Fruit fly (Drosophila melanogaster) whole organism, embryonic: ENCODE measurements around the gene CG31275.

Source experiments
- Asciz ChIP-seq: fragments of 200-800 bp; sonication (Bioruptor generic); optimal IDR thresholded peaks from 2 replicates; lab custom pipeline; 2017; ENCODE audit warnings: missing biosample characterization, mild to moderate bottlenecking, missing genetic modification characterization, missing genetic modification reagents
- Atf-2 ChIP-seq: fragments of 200-800 bp; sonication (Bioruptor generic); optimal IDR thresholded peaks from 2 replicates; lab custom pipeline; 2016; ENCODE audit warnings: missing biosample characterization, missing genetic modification characterization
- CG10565 ChIP-seq: fragments of 200-800 bp; sonication (Bioruptor generic); optimal IDR thresholded peaks from 3 replicates; lab custom pipeline; 2016; ENCODE audit warnings: missing biosample characterization, mild to moderate bottlenecking, missing genetic modification characterization
- CG11504 ChIP-seq: fragments of 200-800 bp; sonication (Bioruptor generic); optimal IDR thresholded peaks from 3 replicates; lab custom pipeline; 2019; ENCODE audit warnings: missing biosample characterization, mild to moderate bottlenecking, missing genetic modification characterization, moderate library complexity
- CG13624 ChIP-seq: fragments of 200-800 bp; sonication (Bioruptor generic); optimal IDR thresholded peaks from 2 replicates; lab custom pipeline; 2016; ENCODE audit warnings: missing biosample characterization, missing genetic modification characterization
- CG14710 ChIP-seq: fragments of 200-800 bp; sonication (Bioruptor generic); optimal IDR thresholded peaks from 3 replicates; lab custom pipeline; 2019; ENCODE audit warnings: missing biosample characterization, mild to moderate bottlenecking, missing genetic modification characterization, moderate library complexity
- CG15011 ChIP-seq: fragments of 200-800 bp; sonication (Bioruptor generic); optimal IDR thresholded peaks from 3 replicates; lab custom pipeline; 2018; ENCODE audit warnings: missing biosample characterization, mild to moderate bottlenecking, missing genetic modification characterization
- CG15479 ChIP-seq: fragments of 200-800 bp; sonication (Bioruptor generic); optimal IDR thresholded peaks from 3 replicates; lab custom pipeline; 2019; ENCODE audit warnings: missing biosample characterization, mild to moderate bottlenecking, missing genetic modification characterization, moderate library complexity
- CG17612 ChIP-seq: fragments of 200-800 bp; sonication (Bioruptor generic); IDR thresholded peaks from 2 replicates; pipeline ENCODE4 v1.3.6; 2022; ENCODE audit warnings: missing biosample characterization, missing genetic modification characterization
- CG18011 ChIP-seq: fragments of 200-800 bp; sonication (Bioruptor generic); optimal IDR thresholded peaks from 2 replicates; lab custom pipeline; 2017; ENCODE audit warnings: missing biosample characterization, missing genetic modification characterization, mild to moderate bottlenecking, moderate library complexity, missing genotype
- CG18262 ChIP-seq: fragments of 200-800 bp; optimal IDR thresholded peaks from 3 replicates; lab custom pipeline; 2019; ENCODE audit warnings: missing biosample characterization, mild to moderate bottlenecking, missing genetic modification characterization, moderate library complexity
- CG2116 ChIP-seq: fragments of 200-800 bp; sonication (Bioruptor generic); optimal IDR thresholded peaks from 3 replicates; lab custom pipeline; 2018; ENCODE audit warnings: missing biosample characterization, mild to moderate bottlenecking, missing genetic modification characterization
- CG32767 ChIP-seq: fragments of 200-800 bp; sonication (Bioruptor generic); IDR thresholded peaks from 2 replicates; pipeline ENCODE4 v1.3.6; 2022; ENCODE audit warnings: missing biosample characterization, missing genetic modification characterization
- CG33557 ChIP-seq: fragments of 200-800 bp; sonication (Bioruptor generic); optimal IDR thresholded peaks from 2 replicates; lab custom pipeline; 2019; ENCODE audit warnings: missing biosample characterization, mild to moderate bottlenecking, missing genetic modification characterization, moderate library complexity
- CG3407 ChIP-seq: fragments of 200-800 bp; sonication (Bioruptor generic); optimal IDR thresholded peaks from 2 replicates; lab custom pipeline; 2018; ENCODE audit warnings: missing biosample characterization, mild to moderate bottlenecking, missing genetic modification characterization
- CG4328 ChIP-seq: fragments of 200-800 bp; sonication (Bioruptor generic); optimal IDR thresholded peaks from 3 replicates; lab custom pipeline; 2017; ENCODE audit warnings: missing biosample characterization, missing genetic modification reagents, missing genetic modification characterization
- CG4730 ChIP-seq: fragments of 200-800 bp; sonication (Bioruptor generic); IDR thresholded peaks from 2 replicates; pipeline ENCODE4 v1.3.6; 2022; ENCODE audit warnings: missing biosample characterization, missing genetic modification characterization
- CG7963 ChIP-seq: fragments of 200-800 bp; sonication (Bioruptor generic); IDR thresholded peaks from 3 replicates; pipeline ENCODE4 v1.3.6; 2022; ENCODE audit warnings: missing biosample characterization, missing genetic modification characterization; ENCODE audit not compliant: partially characterized antibody
- CG9437 ChIP-seq: fragments of 200-800 bp; sonication (Bioruptor generic); optimal IDR thresholded peaks from 2 replicates; lab custom pipeline; 2018; ENCODE audit warnings: missing biosample characterization, mild to moderate bottlenecking, missing genetic modification characterization
- Dp ChIP-seq: fragments of 200-800 bp; sonication (Bioruptor generic); optimal IDR thresholded peaks from 2 replicates; lab custom pipeline; 2018; ENCODE audit warnings: missing biosample characterization, mild to moderate bottlenecking, missing genetic modification characterization, moderate library complexity
- Fer1 ChIP-seq: fragments of 200-800 bp; sonication (Bioruptor generic); optimal IDR thresholded peaks from 2 replicates; lab custom pipeline; 2017; ENCODE audit warnings: missing biosample characterization, mild to moderate bottlenecking, missing genetic modification characterization
- HHEX ChIP-seq: fragments of 200-800 bp; sonication (Bioruptor generic); optimal IDR thresholded peaks from 3 replicates; lab custom pipeline; 2017; ENCODE audit warnings: missing biosample characterization, mild to moderate bottlenecking, missing genetic modification characterization, missing genetic modification reagents
- Hand ChIP-seq: fragments of 200-800 bp; sonication (Bioruptor generic); optimal IDR thresholded peaks from 2 replicates; lab custom pipeline; 2017; ENCODE audit warnings: mild to moderate bottlenecking, missing biosample characterization, missing genetic modification reagents, missing genetic modification characterization
- Hr3 ChIP-seq: fragments of 200-800 bp; sonication (Bioruptor generic); optimal IDR thresholded peaks from 3 replicates; lab custom pipeline; 2016; ENCODE audit warnings: missing biosample characterization, missing genetic modification characterization
- Neu2 ChIP-seq: fragments of 200-800 bp; sonication (Bioruptor generic); optimal IDR thresholded peaks from 3 replicates; lab custom pipeline; 2016; ENCODE audit warnings: missing biosample characterization, missing genetic modification characterization, borderline replicate concordance
- Taf1 ChIP-seq: fragments of 200-800 bp; sonication (Bioruptor generic); IDR thresholded peaks from 2 replicates; pipeline ENCODE4 v1.3.6; 2022; ENCODE audit warnings: missing biosample characterization, missing genetic modification characterization
- al ChIP-seq: fragments of 200-800 bp; sonication (Bioruptor generic); IDR thresholded peaks from 2 replicates; pipeline ENCODE4 v1.3.6; 2022; ENCODE audit warnings: missing biosample characterization, missing genetic modification characterization
- bbx ChIP-seq: fragments of 200-800 bp; sonication (Bioruptor generic); IDR thresholded peaks from 2 replicates; pipeline ENCODE4 v1.3.6; 2022; ENCODE audit warnings: missing biosample characterization, missing genetic modification characterization; ENCODE audit not compliant: partially characterized antibody
- bsh ChIP-seq, 2 experiments: fragments of 200-800 bp; sonication (Bioruptor generic); optimal IDR thresholded peaks; 2 replicates each; lab custom pipeline; 2017 to 2018; ENCODE audit warnings: mild to moderate bottlenecking in 2 of 2, missing biosample characterization in 2 of 2, missing genetic modification characterization in 2 of 2, moderate library complexity in 1 of 2
- chif ChIP-seq, 2 experiments: fragments of 200-800 bp; sonication (Bioruptor generic); optimal IDR thresholded peaks; 3 replicates each; lab custom pipeline; 2016; ENCODE audit warnings: missing biosample characterization in 2 of 2, missing genetic modification characterization in 2 of 2
- disco-r ChIP-seq: fragments of 200-800 bp; sonication (Bioruptor generic); optimal IDR thresholded peaks from 2 replicates; lab custom pipeline; 2016; ENCODE audit warnings: missing biosample characterization, missing genetic modification characterization
- dmrt11E ChIP-seq: fragments of 200-800 bp; sonication (Bioruptor generic); optimal IDR thresholded peaks from 3 replicates; lab custom pipeline; 2018; ENCODE audit warnings: missing biosample characterization, mild to moderate bottlenecking, missing genetic modification characterization, moderate library complexity
- emc ChIP-seq: fragments of 200-800 bp; sonication (Bioruptor generic); optimal IDR thresholded peaks from 2 replicates; lab custom pipeline; 2016; ENCODE audit warnings: missing biosample characterization, missing genetic modification characterization
- esg ChIP-seq: fragments of 200-800 bp; sonication (Bioruptor generic); conservative IDR thresholded peaks from 2 replicates; pipeline ENCODE4 v1.3.6; 2022; ENCODE audit warnings: missing biosample characterization, missing genetic modification characterization
- gem ChIP-seq: fragments of 200-800 bp; sonication (Bioruptor generic); optimal IDR thresholded peaks from 2 replicates; lab custom pipeline; 2019; ENCODE audit warnings: missing biosample characterization, mild to moderate bottlenecking, missing genetic modification characterization, moderate library complexity
- gsb-n ChIP-seq: fragments of 200-800 bp; sonication (Bioruptor generic); optimal IDR thresholded peaks from 3 replicates; lab custom pipeline; 2018; ENCODE audit warnings: missing biosample characterization, mild to moderate bottlenecking, missing genetic modification characterization
- her ChIP-seq: fragments of 200-800 bp; sonication (Bioruptor generic); optimal IDR thresholded peaks from 2 replicates; lab custom pipeline; 2016; ENCODE audit warnings: missing biosample characterization, missing genetic modification characterization
- jing ChIP-seq: fragments of 200-800 bp; sonication (Bioruptor generic); optimal IDR thresholded peaks from 2 replicates; lab custom pipeline; 2018; ENCODE audit warnings: missing biosample characterization, mild to moderate bottlenecking, missing genetic modification characterization
- odd ChIP-seq: fragments of 200-800 bp; sonication (Bioruptor generic); optimal IDR thresholded peaks from 2 replicates; lab custom pipeline; 2017; ENCODE audit warnings: missing biosample characterization, mild to moderate bottlenecking, missing genetic modification characterization
- peb ChIP-seq: fragments of 200-800 bp; sonication (Bioruptor generic); IDR thresholded peaks from 2 replicates; pipeline ENCODE4 v1.3.6; 2022; ENCODE audit warnings: missing biosample characterization, missing genetic modification characterization
- pnt ChIP-seq: fragments of 200-800 bp; sonication (Bioruptor generic); optimal IDR thresholded peaks from 3 replicates; lab custom pipeline; 2016; ENCODE audit warnings: missing biosample characterization, missing genetic modification characterization
- psq ChIP-seq: fragments of 200-800 bp; sonication (Bioruptor generic); optimal IDR thresholded peaks from 2 replicates; lab custom pipeline; 2017; ENCODE audit warnings: missing biosample characterization, missing genetic modification characterization
- rib ChIP-seq: fragments of 200-800 bp; sonication (Bioruptor generic); IDR thresholded peaks from 2 replicates; pipeline ENCODE4 v1.3.6; 2022; ENCODE audit warnings: missing biosample characterization, missing genetic modification characterization
- run ChIP-seq: fragments of 200-800 bp; sonication (Bioruptor generic); optimal IDR thresholded peaks from 3 replicates; lab custom pipeline; 2018; ENCODE audit warnings: missing biosample characterization, mild to moderate bottlenecking, missing genetic modification characterization
- sens-2 ChIP-seq: fragments of 200-800 bp; sonication (Bioruptor generic); IDR thresholded peaks from 2 replicates; pipeline ENCODE4 v1.3.6; 2022; ENCODE audit warnings: missing biosample characterization, missing genetic modification characterization
- sisA ChIP-seq: fragments of 200-800 bp; sonication (Bioruptor generic); IDR thresholded peaks from 2 replicates; pipeline ENCODE4 v1.3.6; 2022; ENCODE audit warnings: missing biosample characterization, missing genetic modification characterization
- sqz ChIP-seq: fragments of 200-800 bp; sonication (Bioruptor generic); optimal IDR thresholded peaks from 3 replicates; lab custom pipeline; 2018; ENCODE audit warnings: missing biosample characterization, mild to moderate bottlenecking, missing genetic modification characterization
- stc ChIP-seq: fragments of 200-800 bp; sonication (Bioruptor generic); IDR thresholded peaks from 2 replicates; pipeline ENCODE4 v1.3.6; 2022; ENCODE audit warnings: missing biosample characterization, missing genetic modification characterization
- sug ChIP-seq: fragments of 200-800 bp; optimal IDR thresholded peaks from 2 replicates; lab custom pipeline; 2019; ENCODE audit warnings: missing biosample characterization, mild to moderate bottlenecking, missing genetic modification characterization, moderate library complexity
- tll ChIP-seq, 2 experiments: fragments of 200-800 bp in 1 of 2; fragments of >200 bp in 1 of 2; sonication (Bioruptor generic) in 1 of 2; optimal IDR thresholded peaks; 2 replicates each; lab custom pipeline; 2017 to 2019; ENCODE audit warnings: missing biosample characterization in 2 of 2, missing genetic modification characterization in 2 of 2, mild to moderate bottlenecking in 1 of 2, moderate library complexity in 1 of 2
- ttk ChIP-seq: fragments of 200-800 bp; sonication (Bioruptor generic); IDR thresholded peaks from 2 replicates; pipeline ENCODE4 v2.1.2; 2022; ENCODE audit warnings: missing biosample characterization, missing genetic modification characterization

CG31275 gene

dm6 chr3R:16769404-16769803, 18.3 kb upstream of the CG31275 start (continued):
- TF ChIP-seq tll (GFP tag; optimal IDR thresholded peaks at IDR 0.05; lab: Kevin White, UChicago) (no peak), bsh (GFP tag; optimal IDR thresholded peaks at IDR 0.05; lab: Kevin White, UChicago) (peak in 1 of 2 experiments; percentile 72), peb (GFP tag; lab: Robert Waterston, UW) (no peak), her (GFP tag; lab: Kevin White, UChicago) (no peak), sug (tag; lab: Kevin White, UChicago) (no peak), psq (GFP tag; lab: Kevin White, UChicago) (no peak), emc (GFP tag; lab: Kevin White, UChicago) (no peak), HHEX (GFP tag; lab: Kevin White, UChicago) (peak; percentile 13), gsb-n (tag; lab: Kevin White, UChicago) (peak; percentile 0), pnt (GFP tag; lab: Kevin White, UChicago) (peak; percentile 6), Fer1 (GFP tag; lab: Kevin White, UChicago) (no peak), CG11504 (tag; lab: Kevin White, UChicago) (peak; percentile 70), gem (tag; lab: Kevin White, UChicago) (peak; percentile 69), CG15479 (GFP tag; lab: Kevin White, UChicago) (no peak), run (no peak), jing (GFP tag; lab: Kevin White, UChicago) (peak; percentile 33), CG17612 (GFP tag; lab: Robert Waterston, UW) (no peak), odd (GFP tag; lab: Kevin White, UChicago) (no peak), CG7963 (no peak), CG3407 (peak; percentile 33), ttk (GFP tag; lab: Robert Waterston, UW) (peak; percentile 47; the same call in 1 of the 2 replicates), sisA (peak; percentile 61), CG4328 (GFP tag; lab: Kevin White, UChicago) (no peak), Dp (GFP tag; lab: Kevin White, UChicago) (no peak), CG2116 (GFP tag; lab: Kevin White, UChicago) (no peak), Asciz (GFP tag; lab: Kevin White, UChicago) (peak; percentile 52), CG18011 (GFP tag; lab: Kevin White, UChicago) (no peak), CG14710 (tag; lab: Kevin White, UChicago) (peak; percentile 23), disco-r (no peak), CG32767 (no peak), CG10565 (no peak), dmrt11E (tag; lab: Kevin White, UChicago) (peak; percentile 64), Atf-2 (GFP tag; lab: Kevin White, UChicago) (peak; percentile 40), CG15011 (GFP tag; lab: Kevin White, UChicago) (no peak), stc (GFP tag; lab: Robert Waterston, UW) (0 out of 2 replicates have a peak, but pooled peaks have one; percentile 34), sens-2 (GFP tag; lab: Robert Waterston, UW) (peak; percentile 66), CG18262 (tag; lab: Kevin White, UChicago) (peak; percentile 54), Neu2 (no peak), sqz (GFP tag; lab: Kevin White, UChicago) (no peak), CG9437 (GFP tag; lab: Kevin White, UChicago) (no peak), CG33557 (peak; percentile 13), Hand (GFP tag; lab: Kevin White, UChicago) (no peak), bbx (GFP tag; lab: Robert Waterston, UW) (no peak), esg (GFP tag; lab: Robert Waterston, UW) (peak; percentile 55), rib (GFP tag; lab: Robert Waterston, UW) (no peak), CG13624 (peak; percentile 20), Hr3 (GFP tag; lab: Kevin White, UChicago) (peak; percentile 11), Taf1 (GFP tag; lab: Robert Waterston, UW) (no peak), CG4730 (GFP tag; lab: Robert Waterston, UW) (no peak), al (GFP tag; lab: Robert Waterston, UW) (no peak), chif (GFP tag; optimal IDR thresholded peaks at IDR 0.05; lab: Kevin White, UChicago) (peak; percentile 43 to 55)
